Worm (Caenorhabditis elegans) whole organism, midembryonic: ENCODE results near the gene ceh-54.

Source experiments
- T22C8.4 ChIP-seq: fragments of 200-800 bp; sonication (Bioruptor generic); IDR thresholded peaks from 2 replicates; pipeline ENCODE4 v1.3.6; 2022; ENCODE audit warnings: missing genetic modification characterization, missing compliant biosample characterization
- flt-1 ChIP-seq: fragments of 200-800 bp; sonication (Bioruptor generic); IDR thresholded peaks from 2 replicates; pipeline ENCODE4 v1.3.6; 2022; ENCODE audit warnings: missing genetic modification characterization, missing compliant biosample characterization
- ztf-29 ChIP-seq: fragments of 200-800 bp; sonication (Bioruptor generic); IDR thresholded peaks from 2 replicates; pipeline ENCODE4 v1.3.6; 2022; ENCODE audit warnings: missing genetic modification reagents, missing genetic modification characterization, missing compliant biosample characterization

DNA sequence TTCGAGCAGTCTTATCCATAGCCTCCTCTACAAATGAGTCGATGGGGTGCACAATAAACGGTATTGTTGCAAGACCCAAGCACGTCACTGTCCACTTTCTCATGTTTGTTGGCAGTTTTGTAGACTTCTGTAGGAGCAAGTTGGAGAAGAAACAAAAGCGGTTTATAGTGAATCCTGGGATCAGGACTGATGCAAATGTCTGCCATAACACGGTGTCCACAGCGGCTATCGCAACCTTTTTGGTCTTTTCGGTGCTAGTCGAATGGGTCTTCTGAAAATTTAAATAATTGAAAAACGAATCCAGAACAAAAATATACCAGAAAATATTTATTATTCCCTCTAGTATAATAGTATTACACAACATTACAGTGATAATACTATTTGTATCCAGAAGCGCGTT is 11.3 kb upstream of the ceh-54 start:
- TF ChIP-seq flt-1 (GFP tag; lab: Robert Waterston, UW) (no peak), T22C8.4 (no peak), ztf-29 (no peak)
